Fruit fly (Drosophila melanogaster): ENCODE data around the gene CG33270.

The CG33270 gene

DNA sequence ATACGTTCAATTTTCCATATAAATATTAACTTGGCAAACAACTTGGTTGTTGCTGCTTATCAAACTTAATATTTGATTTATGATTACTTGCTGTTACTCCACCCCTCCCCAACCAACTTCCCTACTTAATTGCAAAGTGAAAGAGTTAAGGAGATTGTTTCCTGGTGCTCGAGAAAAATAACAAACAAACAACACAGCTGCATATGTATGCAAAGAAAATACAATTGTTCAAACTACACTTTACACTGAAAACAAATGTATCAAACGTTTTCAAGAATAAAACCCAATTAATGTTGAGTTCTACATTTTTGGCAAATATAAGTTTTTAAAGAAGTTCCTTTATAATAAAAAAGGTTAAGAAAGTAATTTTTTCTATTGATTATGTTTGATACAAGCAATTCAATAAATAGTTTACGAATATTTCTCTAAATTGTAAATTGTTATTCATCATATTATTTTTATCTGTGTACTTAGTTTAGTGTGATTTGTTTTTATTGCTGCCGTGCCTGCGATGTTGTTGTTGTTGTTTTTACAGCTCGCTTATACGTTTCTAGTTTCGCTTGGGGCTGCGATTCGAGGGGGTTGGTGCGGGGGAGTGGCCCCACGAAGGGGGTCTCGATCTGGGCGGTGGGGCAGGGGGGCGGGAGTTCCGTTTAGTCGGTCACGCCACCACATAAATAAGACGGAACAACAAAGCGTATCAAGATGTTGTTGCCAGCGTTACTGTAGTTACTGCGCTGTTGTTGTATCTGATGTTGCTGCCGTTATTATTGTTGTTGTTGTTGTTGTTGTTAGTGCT, 22.6 kb downstream of the CG33270 start (continued):
- TF ChIP-seq CG16815 (GFP tag; optimal IDR thresholded peaks at IDR 0.05) (peak; percentile 56), MTF-1 (GFP tag; optimal IDR thresholded peaks at IDR 0.05; ENCODE audit: borderline replicate concordance) (no peak), pb (GFP tag; optimal IDR thresholded peaks at IDR 0.05) (no peak), hth (optimal IDR thresholded peaks at IDR 0.05) (no peak), gsb-n (tag; optimal IDR thresholded peaks at IDR 0.05) (peak; percentile 65), Opbp (GFP tag; IDR thresholded peaks at IDR 0.05; ENCODE audit: partially characterized antibody) (0 out of 3 replicates have a peak, but pooled peaks have one; percentile 24), CG33213 (GFP tag; optimal IDR thresholded peaks at IDR 0.05) (peak; percentile 41), Taf1 (GFP tag; IDR thresholded peaks at IDR 0.05) (no peak), HLHmδ (GFP tag; optimal IDR thresholded peaks at IDR 0.05) (peak; percentile 44), bcd (GFP tag; optimal IDR thresholded peaks at IDR 0.05) (peak; percentile 58), Six4 (GFP tag; optimal IDR thresholded peaks at IDR 0.05) (peak; percentile 65), schlank (tag; optimal IDR thresholded peaks at IDR 0.05) (no peak), sug (tag; optimal IDR thresholded peaks at IDR 0.05) (peak; percentile 76), NC2β (GFP tag; optimal IDR thresholded peaks at IDR 0.05) (peak; percentile 27), CG11560 (tag; IDR thresholded peaks at IDR 0.05) (no peak), CG1602 (GFP tag; optimal IDR thresholded peaks at IDR 0.05) (peak; percentile 67), CG18619 (GFP tag; optimal IDR thresholded peaks at IDR 0.05) (peak; percentile 62), tna (GFP tag; IDR thresholded peaks at IDR 0.05; ENCODE audit: partially characterized antibody) (no peak), prd (optimal IDR thresholded peaks at IDR 0.05) (no peak), prd (GFP tag; IDR thresholded peaks at IDR 0.05) (peak; percentile 70; the same call in 2 of the 3 replicates), CG11504 (tag; optimal IDR thresholded peaks at IDR 0.05) (peak; percentile 85), wor (GFP tag; IDR thresholded peaks at IDR 0.05) (peak; percentile 33; the same call in 1 of the 2 replicates), HHEX (GFP tag; optimal IDR thresholded peaks at IDR 0.05) (peak; percentile 64), ind (GFP tag; optimal IDR thresholded peaks at IDR 0.05) (peak; percentile 48), bigmax (GFP tag; optimal IDR thresholded peaks at IDR 0.05) (no peak), Nf-YA (GFP tag; IDR thresholded peaks at IDR 0.05) (no peak), Fer3 (tag; optimal IDR thresholded peaks at IDR 0.05) (peak; percentile 80), CG2120 (GFP tag; optimal IDR thresholded peaks at IDR 0.05) (peak; percentile 70), Dp (GFP tag; optimal IDR thresholded peaks at IDR 0.05) (no peak), CG7987 (GFP tag; optimal IDR thresholded peaks at IDR 0.05) (peak; percentile 7), CG13296 (GFP tag; optimal IDR thresholded peaks at IDR 0.05) (peak; percentile 74), Doc2 (GFP tag; IDR thresholded peaks at IDR 0.05) (no peak), CG9876 (GFP tag; optimal IDR thresholded peaks at IDR 0.05) (no peak), unc-4 (GFP tag; IDR thresholded peaks at IDR 0.05; ENCODE audit: partially characterized antibody) (no peak), CG8388 (GFP tag; optimal IDR thresholded peaks at IDR 0.05) (peak; percentile 76), CG11695 (GFP tag; IDR thresholded peaks at IDR 0.05) (peak; percentile 80), B-H1 (GFP tag; IDR thresholded peaks at IDR 0.05) (no peak; the same call in 2 of the 3 replicates), chinmo (GFP tag; IDR thresholded peaks at IDR 0.05; ENCODE audit: partially characterized antibody) (peak; percentile 96), Rx (GFP tag; IDR thresholded peaks at IDR 0.05) (no peak), insv (GFP tag; optimal IDR thresholded peaks at IDR 0.05) (no peak), CG12942 (GFP tag; optimal IDR thresholded peaks at IDR 0.05) (peak; percentile 62), phol (tag; optimal IDR thresholded peaks at IDR 0.05) (peak; percentile 87), CG14050 (GFP tag; IDR thresholded peaks at IDR 0.05) (0 out of 3 replicates have a peak, but pooled peaks have one; percentile 29), disco-r (GFP tag; optimal IDR thresholded peaks at IDR 0.05) (peak; percentile 41), psq (GFP tag; optimal IDR thresholded peaks at IDR 0.05) (peak; percentile 43), zfh2 (GFP tag; optimal IDR thresholded peaks at IDR 0.05) (no peak), Spps (tag; optimal IDR thresholded peaks at IDR 0.05) (peak; percentile 46), Vsx1 (GFP tag; optimal IDR thresholded peaks at IDR 0.05) (peak; percentile 11), jigr1 (GFP tag; IDR thresholded peaks at IDR 0.05) (no peak)

All from whole organism, embryonic.